Worm (Caenorhabditis elegans) whole organism, late embryonic: ENCODE measurements around the gene F44G3.7.

ENCODE experiments used
- C08G9.2 ChIP-seq: sonication (generic microtip); optimal IDR thresholded peaks from 2 replicates; lab custom pipeline; 2016; ENCODE audit warnings: mild to moderate bottlenecking, missing genetic modification characterization, moderate library complexity, missing compliant biosample characterization
- Y22D7AL.16 ChIP-seq: sonication (generic microtip); optimal IDR thresholded peaks from 2 replicates; lab custom pipeline; 2016; ENCODE audit warnings: missing genetic modification characterization, missing compliant biosample characterization
- ama-1 ChIP-seq: fragments of 150-350 bp; optimal IDR thresholded peaks from 2 replicates; lab custom pipeline; 2014
- ceh-9 ChIP-seq: sonication (generic microtip); optimal IDR thresholded peaks from 2 replicates; lab custom pipeline; 2016; ENCODE audit warnings: mild to moderate bottlenecking, missing genetic modification characterization, inconsistent platforms, missing compliant biosample characterization
- dve-1 ChIP-seq: sonication (generic microtip); optimal IDR thresholded peaks from 2 replicates; lab custom pipeline; 2017; ENCODE audit warnings: antibody characterized with exemption, mild to moderate bottlenecking, missing genetic modification characterization, missing compliant biosample characterization
- gmeb-2 ChIP-seq: sonication (generic microtip); optimal IDR thresholded peaks from 2 replicates; lab custom pipeline; 2016; ENCODE audit warnings: missing genetic modification characterization, inconsistent platforms, missing compliant biosample characterization
- lim-6 ChIP-seq: sonication (generic microtip); optimal IDR thresholded peaks from 2 replicates; lab custom pipeline; 2016; ENCODE audit warnings: missing genetic modification characterization, missing compliant biosample characterization
- npax-4 ChIP-seq: sonication (generic microtip); optimal IDR thresholded peaks from 2 replicates; lab custom pipeline; 2016; ENCODE audit warnings: missing genetic modification characterization, missing compliant biosample characterization
- unc-3 ChIP-seq, 2 experiments: fragments of 200-800 bp in 1 of 2; sonication (Bioruptor generic) in 1 of 2; sonication (generic microtip) in 1 of 2; conservative IDR thresholded peaks in 1 of 2; optimal IDR thresholded peaks in 1 of 2; 2 replicates each; pipeline versions ENCODE4 v1.3.6 to Lab custom; 2016 to 2022; ENCODE audit warnings: missing compliant biosample characterization in 2 of 2, missing genetic modification characterization in 2 of 2, missing genetic modification reagents in 1 of 2

DNA sequence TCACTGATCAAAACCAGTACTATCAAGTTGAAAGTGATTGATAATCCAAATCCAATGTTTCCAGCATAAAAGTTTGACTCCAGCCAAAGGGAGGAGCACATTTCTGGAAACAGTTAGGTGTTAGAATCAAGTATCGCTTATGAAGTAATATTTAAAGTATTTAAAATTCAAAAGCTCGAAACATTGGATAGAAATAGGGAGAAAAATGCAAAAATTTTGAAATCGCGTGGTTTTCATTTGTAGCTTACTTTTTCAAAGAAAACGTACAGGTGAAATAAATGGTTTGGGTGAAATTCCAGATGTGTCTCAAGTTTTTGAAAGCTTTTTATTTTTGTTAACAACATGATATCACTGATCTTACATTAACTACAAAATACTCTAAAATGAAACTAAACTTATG, 32.1 kb upstream of the F44G3.7 start, which contains the start of gene str-111:
- TF ChIP-seq lim-6 (tag; lab: Kevin White, UChicago) (no peak), Y22D7AL.16 (tag; lab: Kevin White, UChicago) (no peak), ama-1 (lab: Kevin White, UChicago) (no peak), gmeb-2 (no peak), ceh-9 (tag; lab: Kevin White, UChicago) (no peak), dve-1 (tag; lab: Kevin White, UChicago) (no peak), C08G9.2 (tag; lab: Kevin White, UChicago) (no peak), npax-4 (tag; lab: Kevin White, UChicago) (no peak), unc-3 (GFP tag; conservative IDR thresholded peaks at IDR 0.05; lab: Robert Waterston, UW) (no peak), unc-3 (tag; optimal IDR thresholded peaks at IDR 0.05; lab: Kevin White, UChicago) (no peak)
